Fruit fly (Drosophila melanogaster) whole organism, pupa: ENCODE results near the gene spi.

Experiments
- CG10348 ChIP-seq: fragments of 200-800 bp; sonication (Bioruptor generic); IDR thresholded peaks from 2 replicates; pipeline ENCODE4 v1.3.6; 2022; ENCODE audit warnings: missing biosample characterization, missing genetic modification characterization
- CG8301 ChIP-seq: fragments of 200-800 bp; sonication (Bioruptor generic); optimal IDR thresholded peaks from 2 replicates; lab custom pipeline; 2018; ENCODE audit warnings: missing biosample characterization, mild to moderate bottlenecking, missing genetic modification characterization
- CG9948 ChIP-seq: fragments of 200-800 bp; sonication (Bioruptor generic); optimal IDR thresholded peaks from 2 replicates; lab custom pipeline; 2018; ENCODE audit warnings: missing biosample characterization, mild to moderate bottlenecking, missing genetic modification characterization, moderate library complexity
- EcR ChIP-seq: fragments of 200-800 bp; sonication (Bioruptor generic); optimal IDR thresholded peaks from 3 replicates; lab custom pipeline; 2019; ENCODE audit warnings: missing biosample characterization, missing genetic modification characterization, mild to moderate bottlenecking, moderate library complexity, missing genetic modification reagents
- Pif1B ChIP-seq: fragments of 200-800 bp; sonication (Bioruptor generic); optimal IDR thresholded peaks from 3 replicates; lab custom pipeline; 2016; ENCODE audit warnings: missing biosample characterization, missing genetic modification characterization
- Snoo ChIP-seq: fragments of 200-800 bp; sonication (Bioruptor generic); optimal IDR thresholded peaks from 3 replicates; lab custom pipeline; 2017; ENCODE audit warnings: missing biosample characterization, mild to moderate bottlenecking, missing genetic modification characterization, inconsistent platforms
- fd96Ca ChIP-seq: fragments of 200-800 bp; sonication (Bioruptor generic); IDR thresholded peaks from 3 replicates; pipeline ENCODE4 v1.3.6; 2022; ENCODE audit warnings: missing biosample characterization, missing genetic modification characterization
- rn ChIP-seq: fragments of 200-800 bp; sonication (Bioruptor generic); IDR thresholded peaks from 2 replicates; pipeline ENCODE4 v1.3.6; 2022; ENCODE audit warnings: missing biosample characterization, missing genetic modification characterization

DNA sequence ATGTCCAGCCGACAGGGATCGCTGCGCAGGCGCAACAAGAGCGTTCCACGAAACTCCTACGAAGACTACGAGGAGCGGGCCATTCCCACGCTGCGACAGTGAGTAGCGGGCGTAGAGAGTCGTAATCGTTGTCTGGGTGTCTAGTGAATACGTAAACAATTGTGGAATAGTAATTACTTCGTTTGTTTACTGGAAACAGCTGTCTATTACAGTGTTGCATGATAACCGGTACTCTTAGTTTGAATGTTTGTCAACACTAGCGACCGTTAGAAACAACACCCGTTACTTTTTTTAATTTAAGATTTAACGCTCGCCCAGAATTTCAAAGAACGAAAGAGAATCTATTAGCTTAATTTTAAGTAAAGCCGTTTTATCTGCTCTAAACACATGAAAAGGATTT is 47.0 kb downstream of the spi start, which contains the start of gene CG10165:
- TF ChIP-seq rn (GFP tag; lab: Robert Waterston, UW) (no peak), fd96Ca (GFP tag; lab: Robert Waterston, UW) (no peak), Pif1B (GFP tag; lab: Kevin White, UChicago) (no peak), CG9948 (tag; lab: Kevin White, UChicago) (no peak), CG8301 (tag; lab: Kevin White, UChicago) (no peak), EcR (GFP tag; lab: Kevin White, UChicago) (no peak), CG10348 (no peak), Snoo (tag; lab: Kevin White, UChicago) (no peak)
